Worm (Caenorhabditis elegans) whole organism, early embryonic: ENCODE measurements around the gene B0238.15.
A peak's percentile ranks its signal among the peaks of the same experiment; 100 is the strongest.

Experiments
- B0310.2 ChIP-seq: sonication (generic microtip); optimal IDR thresholded peaks from 2 replicates; lab custom pipeline; 2016; ENCODE audit warnings: mild to moderate bottlenecking, missing genetic modification characterization, missing compliant biosample characterization
- F13C5.2 ChIP-seq: sonication (generic microtip); optimal IDR thresholded peaks from 2 replicates; lab custom pipeline; 2017; ENCODE audit warnings: mild to moderate bottlenecking, missing genetic modification characterization, inconsistent platforms, missing compliant biosample characterization
- aly-1 ChIP-seq: sonication (generic microtip); optimal IDR thresholded peaks from 2 replicates; lab custom pipeline; 2016; ENCODE audit warnings: missing genetic modification characterization, missing compliant biosample characterization
- ama-1 ChIP-seq: fragments of 150-350 bp; optimal IDR thresholded peaks from 2 replicates; lab custom pipeline; 2014
- ceh-13 ChIP-seq: fragments of 200-800 bp; sonication (Bioruptor generic); optimal IDR thresholded peaks from 2 replicates; lab custom pipeline; 2018; ENCODE audit warnings: mild to moderate bottlenecking, missing genetic modification characterization, missing compliant biosample characterization
- ceh-36 ChIP-seq: sonication (generic microtip); optimal IDR thresholded peaks from 2 replicates; lab custom pipeline; 2016; ENCODE audit warnings: missing genetic modification characterization, inconsistent platforms, missing compliant biosample characterization
- ets-7 ChIP-seq: sonication (generic microtip); optimal IDR thresholded peaks from 2 replicates; lab custom pipeline; 2016; ENCODE audit warnings: missing genotype, missing genetic modification characterization, missing compliant biosample characterization
- flt-1 ChIP-seq: fragments of 200-800 bp; sonication (Bioruptor generic); IDR thresholded peaks from 2 replicates; pipeline ENCODE4 v1.3.6; 2022; ENCODE audit warnings: missing genetic modification characterization, missing compliant biosample characterization
- hmbx-1 ChIP-seq: sonication (generic microtip); optimal IDR thresholded peaks from 2 replicates; lab custom pipeline; 2016; ENCODE audit warnings: mild to moderate bottlenecking, missing genetic modification characterization, missing compliant biosample characterization
- hmg-4 ChIP-seq: fragments of 200-800 bp; sonication (Bioruptor generic); optimal IDR thresholded peaks from 2 replicates; lab custom pipeline; 2018; ENCODE audit warnings: mild to moderate bottlenecking, missing genetic modification characterization, missing compliant biosample characterization
- hnd-1 ChIP-seq: sonication (generic microtip); optimal IDR thresholded peaks from 2 replicates; lab custom pipeline; 2016; ENCODE audit warnings: missing genetic modification characterization, missing compliant biosample characterization
- pes-1 ChIP-seq: fragments of 200-800 bp; sonication (Bioruptor generic); IDR thresholded peaks from 2 replicates; pipeline ENCODE4 v1.3.6; 2022; ENCODE audit warnings: missing genetic modification reagents, missing genetic modification characterization, missing compliant biosample characterization
- scrt-1 ChIP-seq: fragments of 200-800 bp; sonication (Bioruptor generic); IDR thresholded peaks from 2 replicates; pipeline ENCODE4 v1.3.6; 2022; ENCODE audit warnings: missing genetic modification characterization, missing compliant biosample characterization
- sea-1 ChIP-seq: fragments of 200-800 bp; sonication (Bioruptor generic); conservative IDR thresholded peaks from 2 replicates; pipeline ENCODE4 v1.3.6; 2022; ENCODE audit warnings: missing genetic modification characterization, missing compliant biosample characterization
- tbx-11 ChIP-seq: fragments of 200-800 bp; sonication (Bioruptor generic); IDR thresholded peaks from 2 replicates; pipeline ENCODE4 v1.3.6; 2022; ENCODE audit warnings: missing genetic modification characterization, missing compliant biosample characterization
- tbx-37 ChIP-seq: fragments of 200-800 bp; sonication (Bioruptor generic); conservative IDR thresholded peaks from 2 replicates; pipeline ENCODE4 v1.3.6; 2022; ENCODE audit warnings: missing genetic modification reagents, missing genetic modification characterization, missing compliant biosample characterization
- tra-4 ChIP-seq: sonication (generic microtip); optimal IDR thresholded peaks from 2 replicates; lab custom pipeline; 2017; ENCODE audit warnings: missing genetic modification characterization, missing compliant biosample characterization

Gene B0238.15

ce11 chrV:5243036-5243435, 3.0 kb downstream of the B0238.15 start, which contains the start of gene cest-35.1:
cest-35.1 (minus strand) TSS chrV:5243136.
- TF ChIP-seq hmbx-1 (tag; lab: Kevin White, UChicago) (no peak), pes-1 (no peak), ceh-13 (GFP tag; lab: Kevin White, UChicago) (no peak), B0310.2 (tag; lab: Kevin White, UChicago) (no peak), hnd-1 (no peak), hmg-4 (GFP tag; lab: Kevin White, UChicago) (no peak), tbx-37 (GFP tag; lab: Robert Waterston, UW) (no peak), ceh-36 (tag; lab: Kevin White, UChicago) (no peak), sea-1 (no peak), F13C5.2 (tag; lab: Kevin White, UChicago) (no peak), ets-7 (tag; lab: Kevin White, UChicago) (no peak), ama-1 (no peak)

ce11 chrV:5252016-5252415, 12.0 kb downstream of the B0238.15 start, which contains the start of gene srt-68:
srt-68 (minus strand) TSS chrV:5252116.
- TF ChIP-seq hnd-1 (no peak), aly-1 (tag; lab: Kevin White, UChicago) (no peak), pes-1 (no peak)

ce11 chrV:5257358-5257757, 17.4 kb downstream of the B0238.15 start, which contains the start of gene srt-67:
srt-67 (minus strand) TSS chrV:5257458.
- TF ChIP-seq hmbx-1 (tag; lab: Kevin White, UChicago) (no peak), scrt-1 (GFP tag; lab: Robert Waterston, UW) (no peak), hmg-4 (GFP tag; lab: Kevin White, UChicago) (no peak), ets-7 (tag; lab: Kevin White, UChicago) (no peak), pes-1 (no peak), F13C5.2 (tag; lab: Kevin White, UChicago) (no peak), ceh-36 (tag; lab: Kevin White, UChicago) (no peak), ceh-13 (GFP tag; lab: Kevin White, UChicago) (no peak), tra-4 (no peak), tbx-37 (GFP tag; lab: Robert Waterston, UW) (no peak), hnd-1 (no peak), ama-1 (no peak), sea-1 (no peak), flt-1 (no peak), aly-1 (tag; lab: Kevin White, UChicago) (no peak), B0310.2 (tag; lab: Kevin White, UChicago) (no peak), tbx-11 (GFP tag; lab: Robert Waterston, UW) (no peak)

DNA sequence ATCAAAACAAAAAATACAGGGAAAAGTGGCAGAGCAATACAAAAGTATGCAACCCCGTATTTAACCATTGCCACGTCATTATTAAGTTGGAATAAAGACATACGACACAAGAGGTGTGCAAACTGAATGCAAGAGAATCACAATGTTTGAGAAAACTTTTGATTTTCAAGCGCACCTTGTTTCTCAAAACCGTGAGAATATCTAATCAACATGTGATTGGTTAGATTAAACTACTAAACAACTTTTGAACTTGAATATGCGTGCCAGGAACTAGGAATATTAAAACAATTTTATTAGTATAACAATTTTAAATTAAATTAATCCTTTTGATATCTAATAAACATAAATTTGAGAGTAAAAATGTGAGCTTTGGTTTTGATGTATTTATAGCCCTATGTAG, 19.4 kb downstream of the B0238.15 start, which contains the start of gene srt-70:
TSS of gene srt-70 (minus strand) at position 101 of the 400 bp plus-strand sequence.
- TF ChIP-seq flt-1 = no peak
- no peak for TF ChIP-seq ets-7 (tag; lab: Kevin White, UChicago)
- no peak for TF ChIP-seq pes-1
- TF ChIP-seq B0310.2 (tag; lab: Kevin White, UChicago) = no peak
- no peak for TF ChIP-seq ceh-36 (tag; lab: Kevin White, UChicago)
- no peak for TF ChIP-seq tbx-11 (GFP tag; lab: Robert Waterston, UW)
- TF ChIP-seq tra-4 = no peak
- no peak for TF ChIP-seq hnd-1
- no peak for TF ChIP-seq hmbx-1 (tag; lab: Kevin White, UChicago)
- TF ChIP-seq tbx-37 (GFP tag; lab: Robert Waterston, UW) = no peak
- TF ChIP-seq scrt-1 (GFP tag; lab: Robert Waterston, UW) = no peak
- no peak for TF ChIP-seq hmg-4 (GFP tag; lab: Kevin White, UChicago)
- no peak for TF ChIP-seq ama-1
- no peak for TF ChIP-seq ceh-13 (GFP tag; lab: Kevin White, UChicago)
- no peak for TF ChIP-seq aly-1 (tag; lab: Kevin White, UChicago)
- TF ChIP-seq sea-1 = no peak
- TF ChIP-seq F13C5.2 (tag; lab: Kevin White, UChicago) = no peak

ce11 chrV:5262999-5263398, 23.0 kb downstream of the B0238.15 start, which contains the start of gene cest-30:
cest-30 (minus strand) TSS chrV:5263099.
- TF ChIP-seq tbx-11 (GFP tag; lab: Robert Waterston, UW) (no peak), B0310.2 (tag; lab: Kevin White, UChicago) (no peak), ceh-13 (GFP tag; lab: Kevin White, UChicago) (no peak), pes-1 (no peak), sea-1 (no peak), hmbx-1 (tag; lab: Kevin White, UChicago) (no peak), tbx-37 (GFP tag; lab: Robert Waterston, UW) (no peak), aly-1 (tag; lab: Kevin White, UChicago) (no peak), scrt-1 (GFP tag; lab: Robert Waterston, UW) (no peak)

ce11 chrV:5265581-5265980, 25.6 kb downstream of the B0238.15 start, which contains the start of the genes srt-69 and B0238.12:
srt-69 (minus strand) TSS chrV:5265681.
B0238.12 (plus strand) TSS chrV:5265844.
- TF ChIP-seq hmg-4 (GFP tag; lab: Kevin White, UChicago) (no peak), ceh-13 (GFP tag; lab: Kevin White, UChicago) (no peak), tbx-11 (GFP tag; lab: Robert Waterston, UW) (no peak), hnd-1 (no peak), aly-1 (tag; lab: Kevin White, UChicago) (no peak), sea-1 (no peak), hmbx-1 (tag; lab: Kevin White, UChicago) (no peak), scrt-1 (GFP tag; lab: Robert Waterston, UW) (no peak), pes-1 (no peak), F13C5.2 (tag; lab: Kevin White, UChicago) (no peak), flt-1 (no peak), tbx-37 (GFP tag; lab: Robert Waterston, UW) (no peak), ceh-36 (tag; lab: Kevin White, UChicago) (no peak), tra-4 (no peak)

- TF ChIP-seq ceh-36 (tag; lab: Kevin White, UChicago) (no peak), tbx-11 (GFP tag; lab: Robert Waterston, UW) (no peak), F13C5.2 (tag; lab: Kevin White, UChicago) (peak; percentile 19)
These were observed 29.1 kb downstream of the B0238.15 start, which contains the start of gene penr-1 for ce11 chrV:5269024-5269535. penr-1 (plus strand) TSS chrV:5269485.
